Worm (Caenorhabditis elegans) whole organism, early embryonic: Measurements from ENCODE around the gene nova-1.

Experiments used
- F13C5.2 ChIP-seq: sonication (generic microtip); optimal IDR thresholded peaks from 2 replicates; lab custom pipeline; 2017; ENCODE audit warnings: mild to moderate bottlenecking, missing genetic modification characterization, inconsistent platforms, missing compliant biosample characterization
- ama-1 ChIP-seq: fragments of 150-350 bp; optimal IDR thresholded peaks from 2 replicates; lab custom pipeline; 2014
- ceh-13 ChIP-seq: fragments of 200-800 bp; sonication (Bioruptor generic); optimal IDR thresholded peaks from 2 replicates; lab custom pipeline; 2018; ENCODE audit warnings: mild to moderate bottlenecking, missing genetic modification characterization, missing compliant biosample characterization
- ceh-36 ChIP-seq: sonication (generic microtip); optimal IDR thresholded peaks from 2 replicates; lab custom pipeline; 2016; ENCODE audit warnings: missing genetic modification characterization, inconsistent platforms, missing compliant biosample characterization
- flt-1 ChIP-seq: fragments of 200-800 bp; sonication (Bioruptor generic); IDR thresholded peaks from 2 replicates; pipeline ENCODE4 v1.3.6; 2022; ENCODE audit warnings: missing genetic modification characterization, missing compliant biosample characterization
- hmg-4 ChIP-seq: fragments of 200-800 bp; sonication (Bioruptor generic); optimal IDR thresholded peaks from 2 replicates; lab custom pipeline; 2018; ENCODE audit warnings: mild to moderate bottlenecking, missing genetic modification characterization, missing compliant biosample characterization
- hnd-1 ChIP-seq: sonication (generic microtip); optimal IDR thresholded peaks from 2 replicates; lab custom pipeline; 2016; ENCODE audit warnings: missing genetic modification characterization, missing compliant biosample characterization
- tbx-11 ChIP-seq: fragments of 200-800 bp; sonication (Bioruptor generic); IDR thresholded peaks from 2 replicates; pipeline ENCODE4 v1.3.6; 2022; ENCODE audit warnings: missing genetic modification characterization, missing compliant biosample characterization
- tra-4 ChIP-seq: sonication (generic microtip); optimal IDR thresholded peaks from 2 replicates; lab custom pipeline; 2017; ENCODE audit warnings: missing genetic modification characterization, missing compliant biosample characterization

ce11 chrV:18066257-18066783 is 15.4 kb downstream of the nova-1 start, which contains the start of gene Y59A8B.8:
- TF ChIP-seq ama-1 (lab: Kevin White, UChicago), result no peak
- TF ChIP-seq tra-4 (tag; lab: Kevin White, UChicago), result no peak
- no peak for TF ChIP-seq hnd-1 (tag; lab: Kevin White, UChicago)
- no peak for TF ChIP-seq tbx-11
- TF ChIP-seq hmg-4 (GFP tag; lab: Kevin White, UChicago), result no peak
- TF ChIP-seq F13C5.2 (tag; lab: Kevin White, UChicago), result no peak
- no peak for TF ChIP-seq ceh-36
- no peak for TF ChIP-seq flt-1 (GFP tag; lab: Robert Waterston, UW)
- no peak for TF ChIP-seq ceh-13 (GFP tag; lab: Kevin White, UChicago)
